Fruit fly (Drosophila melanogaster) whole organism, embryonic: ENCODE results near the gene rho-4.

ENCODE experiments used
- Atf-2 ChIP-seq: fragments of 200-800 bp; sonication (Bioruptor generic); optimal IDR thresholded peaks from 2 replicates; lab custom pipeline; 2016; ENCODE audit warnings: missing biosample characterization, missing genetic modification characterization
- CG10147 ChIP-seq: fragments of 200-800 bp; sonication (Bioruptor generic); optimal IDR thresholded peaks from 2 replicates; lab custom pipeline; 2019; ENCODE audit warnings: missing biosample characterization, mild to moderate bottlenecking, missing genetic modification characterization, moderate library complexity
- CG10267 ChIP-seq: fragments of 200-800 bp; sonication (Bioruptor generic); optimal IDR thresholded peaks from 2 replicates; lab custom pipeline; 2018; ENCODE audit warnings: missing biosample characterization, mild to moderate bottlenecking, missing genetic modification characterization, moderate library complexity
- CG10979 ChIP-seq: fragments of 200-800 bp; sonication (Bioruptor generic); optimal IDR thresholded peaks from 2 replicates; lab custom pipeline; 2018; ENCODE audit warnings: missing biosample characterization, mild to moderate bottlenecking, missing genetic modification characterization, moderate library complexity
- CG12219 ChIP-seq: fragments of 200-800 bp; sonication (Bioruptor generic); optimal IDR thresholded peaks from 3 replicates; lab custom pipeline; 2018; ENCODE audit warnings: missing biosample characterization, mild to moderate bottlenecking, missing genetic modification characterization
- CG1603 ChIP-seq: fragments of 200-800 bp; sonication (Bioruptor generic); optimal IDR thresholded peaks from 2 replicates; lab custom pipeline; 2019; ENCODE audit warnings: missing biosample characterization, mild to moderate bottlenecking, missing genetic modification characterization, moderate library complexity
- CG1647 ChIP-seq: fragments of 200-800 bp; sonication (Bioruptor generic); optimal IDR thresholded peaks from 3 replicates; lab custom pipeline; 2016; ENCODE audit warnings: missing biosample characterization, missing genetic modification characterization
- CG17186 ChIP-seq: fragments of 200-800 bp; sonication (Bioruptor generic); optimal IDR thresholded peaks from 3 replicates; lab custom pipeline; 2017; ENCODE audit warnings: missing biosample characterization, missing genetic modification reagents, missing genetic modification characterization
- CG2120 ChIP-seq: fragments of 200-800 bp; sonication (Bioruptor generic); optimal IDR thresholded peaks from 3 replicates; lab custom pipeline; 2016; ENCODE audit warnings: missing biosample characterization, missing genetic modification characterization
- CG30403 ChIP-seq: fragments of 200-800 bp; sonication (Bioruptor generic); optimal IDR thresholded peaks from 3 replicates; lab custom pipeline; 2016; ENCODE audit warnings: missing biosample characterization, missing genetic modification characterization
- CG32767 ChIP-seq: fragments of 200-800 bp; sonication (Bioruptor generic); IDR thresholded peaks from 2 replicates; pipeline ENCODE4 v1.3.6; 2022; ENCODE audit warnings: missing biosample characterization, missing genetic modification characterization
- CG32772 ChIP-seq: fragments of 200-800 bp; sonication (Bioruptor generic); IDR thresholded peaks from 2 replicates; pipeline ENCODE4 v1.3.6; 2022; ENCODE audit warnings: missing biosample characterization, missing genetic modification characterization
- CG3847 ChIP-seq: fragments of 200-800 bp; sonication (Bioruptor generic); IDR thresholded peaks from 2 replicates; pipeline ENCODE4 v1.3.6; 2022; ENCODE audit warnings: missing biosample characterization, missing genetic modification characterization
- CG42726 ChIP-seq: fragments of 200-800 bp; sonication (Bioruptor generic); IDR thresholded peaks from 2 replicates; pipeline ENCODE4 v1.3.6; 2022; ENCODE audit warnings: missing biosample characterization, missing genetic modification characterization; ENCODE audit not compliant: partially characterized antibody
- CG8290 ChIP-seq, 3 experiments: fragments of 200-800 bp; sonication (Bioruptor generic); optimal IDR thresholded peaks; 2 replicates each; lab custom pipeline; 2016 to 2019; ENCODE audit warnings: missing biosample characterization in 3 of 3, missing genetic modification characterization in 3 of 3, mild to moderate bottlenecking in 2 of 3, moderate library complexity in 1 of 3
- CG9876 ChIP-seq: fragments of 200-800 bp; sonication (Bioruptor generic); optimal IDR thresholded peaks from 2 replicates; lab custom pipeline; 2016; ENCODE audit warnings: missing biosample characterization, missing genetic modification characterization
- Dek ChIP-seq: fragments of 200-800 bp; sonication (Bioruptor generic); optimal IDR thresholded peaks from 3 replicates; lab custom pipeline; 2019; ENCODE audit warnings: missing biosample characterization, mild to moderate bottlenecking, missing genetic modification characterization, moderate library complexity
- Hmr ChIP-seq: fragments of 200-800 bp; sonication (Bioruptor generic); optimal IDR thresholded peaks from 3 replicates; lab custom pipeline; 2017; ENCODE audit warnings: mild to moderate bottlenecking, missing biosample characterization, missing genetic modification reagents, missing genetic modification characterization
- MBD-R2 ChIP-seq: fragments of 200-800 bp; sonication (Bioruptor generic); IDR thresholded peaks from 2 replicates; pipeline ENCODE4 v1.3.6; 2022; ENCODE audit warnings: missing biosample characterization, missing genetic modification characterization
- MESR4 ChIP-seq: fragments of 200-800 bp; sonication (Bioruptor generic); optimal IDR thresholded peaks from 2 replicates; lab custom pipeline; 2018; ENCODE audit warnings: missing biosample characterization, mild to moderate bottlenecking, missing genetic modification characterization, moderate library complexity
- Med ChIP-seq: fragments of 200-800 bp; sonication (Bioruptor generic); peaks from one replicate; lab custom pipeline; 2016; ENCODE audit warnings: missing biosample characterization, missing genetic modification characterization, mild to moderate bottlenecking, inconsistent platforms, moderate library complexity
- NC2α ChIP-seq: fragments of 200-800 bp; sonication (Bioruptor generic); optimal IDR thresholded peaks from 2 replicates; lab custom pipeline; 2016; ENCODE audit warnings: missing biosample characterization, missing genetic modification characterization
- Nf-YC ChIP-seq: fragments of 200-800 bp; optimal IDR thresholded peaks from 3 replicates; lab custom pipeline; 2019; ENCODE audit warnings: missing biosample characterization, mild to moderate bottlenecking, missing genetic modification characterization, moderate library complexity
- Pdp1 ChIP-seq, 2 experiments: fragments of 200-800 bp; sonication (Bioruptor generic); optimal IDR thresholded peaks; 3 replicates each; lab custom pipeline; 2016; ENCODE audit warnings: missing biosample characterization in 2 of 2, missing genetic modification characterization in 2 of 2, mild to moderate bottlenecking in 1 of 2, moderate library complexity in 1 of 2
- Rfx ChIP-seq: fragments of 200-800 bp; sonication (Bioruptor generic); IDR thresholded peaks from 2 replicates; pipeline ENCODE4 v1.3.6; 2022; ENCODE audit warnings: missing biosample characterization, missing genetic modification characterization
- Side ChIP-seq: fragments of 200-800 bp; sonication (Bioruptor generic); optimal IDR thresholded peaks from 2 replicates; lab custom pipeline; 2016; ENCODE audit warnings: missing biosample characterization, missing genetic modification characterization
- Spps ChIP-seq: fragments of 200-800 bp; sonication (Bioruptor generic); optimal IDR thresholded peaks from 2 replicates; lab custom pipeline; 2018; ENCODE audit warnings: missing biosample characterization, mild to moderate bottlenecking, missing genetic modification characterization
- Sry-β ChIP-seq: fragments of 200-800 bp; sonication (Bioruptor generic); optimal IDR thresholded peaks from 2 replicates; lab custom pipeline; 2018; ENCODE audit warnings: missing biosample characterization, mild to moderate bottlenecking, missing genetic modification characterization, moderate library complexity
- crp ChIP-seq, 2 experiments: fragments of 200-800 bp; sonication (Bioruptor generic); optimal IDR thresholded peaks; 2 replicates in 1 of 2; 3 replicates in 1 of 2; lab custom pipeline; 2017; ENCODE audit warnings: missing biosample characterization in 2 of 2, missing genetic modification characterization in 2 of 2, mild to moderate bottlenecking in 1 of 2, moderate library complexity in 1 of 2
- dimm ChIP-seq: fragments of 200-800 bp; sonication (Bioruptor generic); IDR thresholded peaks from 2 replicates; pipeline ENCODE4 v1.3.6; 2022; ENCODE audit warnings: missing biosample characterization, missing genetic modification characterization
- dmrt11E ChIP-seq: fragments of 200-800 bp; sonication (Bioruptor generic); optimal IDR thresholded peaks from 3 replicates; lab custom pipeline; 2018; ENCODE audit warnings: missing biosample characterization, mild to moderate bottlenecking, missing genetic modification characterization, moderate library complexity
- dysf ChIP-seq: fragments of 200-800 bp; sonication (Bioruptor generic); IDR thresholded peaks from 3 replicates; pipeline ENCODE4 v1.3.6; 2022; ENCODE audit warnings: missing biosample characterization, missing genetic modification characterization
- gfzf ChIP-seq: fragments of 200-800 bp; sonication (Bioruptor generic); optimal IDR thresholded peaks from 2 replicates; lab custom pipeline; 2016; ENCODE audit warnings: missing biosample characterization, mild to moderate bottlenecking, missing genetic modification characterization, moderate library complexity
- grn ChIP-seq: fragments of 200-800 bp; sonication (Bioruptor generic); optimal IDR thresholded peaks from 3 replicates; lab custom pipeline; 2017; ENCODE audit warnings: missing biosample characterization, missing genetic modification characterization
- kah ChIP-seq: fragments of 200-800 bp; sonication (Bioruptor generic); optimal IDR thresholded peaks from 2 replicates; lab custom pipeline; 2018; ENCODE audit warnings: missing biosample characterization, mild to moderate bottlenecking, missing genetic modification characterization
- lilli ChIP-seq: fragments of 200-800 bp; sonication (Bioruptor generic); optimal IDR thresholded peaks from 3 replicates; lab custom pipeline; 2016; ENCODE audit warnings: missing biosample characterization, missing genetic modification characterization
- luna ChIP-seq: fragments of 200-800 bp; sonication (Bioruptor generic); optimal IDR thresholded peaks from 2 replicates; lab custom pipeline; 2016; ENCODE audit warnings: missing biosample characterization, missing genetic modification characterization
- mam ChIP-seq: fragments of 200-800 bp; sonication (Bioruptor generic); optimal IDR thresholded peaks from 3 replicates; lab custom pipeline; 2016; ENCODE audit warnings: missing biosample characterization, missing genetic modification characterization
- onecut ChIP-seq: fragments of 200-800 bp; sonication (Bioruptor generic); IDR thresholded peaks from 2 replicates; pipeline ENCODE4 v1.3.6; 2022; ENCODE audit warnings: missing biosample characterization, missing genetic modification characterization
- peb ChIP-seq: fragments of 200-800 bp; sonication (Bioruptor generic); IDR thresholded peaks from 2 replicates; pipeline ENCODE4 v1.3.6; 2022; ENCODE audit warnings: missing biosample characterization, missing genetic modification characterization
- prd ChIP-seq, 3 experiments: fragments of >200 bp in 2 of 3; fragments of 200-800 bp in 1 of 3; sonication (Bioruptor generic) in 1 of 3; optimal IDR thresholded peaks in 2 of 3; IDR thresholded peaks in 1 of 3; 2 replicates in 2 of 3; 3 replicates in 1 of 3; pipeline versions ENCODE4 v1.3.6 to Lab custom; 2017 to 2022; ENCODE audit warnings: missing biosample characterization in 1 of 3, missing genetic modification characterization in 1 of 3
- psq ChIP-seq: fragments of 200-800 bp; sonication (Bioruptor generic); optimal IDR thresholded peaks from 2 replicates; lab custom pipeline; 2017; ENCODE audit warnings: missing biosample characterization, missing genetic modification characterization
- pzg ChIP-seq: fragments of 200-800 bp; sonication (Bioruptor generic); optimal IDR thresholded peaks from 3 replicates; lab custom pipeline; 2018; ENCODE audit warnings: missing biosample characterization, mild to moderate bottlenecking, missing genetic modification characterization, moderate library complexity
- row ChIP-seq: fragments of 200-800 bp; sonication (Bioruptor generic); IDR thresholded peaks from 3 replicates; pipeline ENCODE4 v1.3.6; 2022; ENCODE audit warnings: missing biosample characterization, missing genetic modification characterization
- schlank ChIP-seq: fragments of 200-800 bp; sonication (Bioruptor generic); optimal IDR thresholded peaks from 2 replicates; lab custom pipeline; 2018; ENCODE audit warnings: missing biosample characterization, mild to moderate bottlenecking, missing genetic modification characterization
- sens ChIP-seq: fragments of 200-800 bp; sonication (Bioruptor generic); peaks from one replicate; lab custom pipeline; 2016; ENCODE audit warnings: missing biosample characterization, missing genetic modification characterization
- slbo ChIP-seq: fragments of 200-800 bp; sonication (Bioruptor generic); IDR thresholded peaks from 2 replicates; pipeline ENCODE4 v1.3.6; 2022; ENCODE audit warnings: missing biosample characterization, missing genetic modification characterization
- sob ChIP-seq: fragments of 200-800 bp; sonication (Bioruptor generic); IDR thresholded peaks from 2 replicates; pipeline ENCODE4 v1.3.6; 2022; ENCODE audit warnings: missing biosample characterization, missing genetic modification characterization

The rho-4 gene

dm6 chrX:11573529-11573928 is 26.1 kb upstream of the rho-4 start, which contains the start of gene CG11696:
Gene CG11696, plus strand, starts transcription at chrX:11573731.
- peak; percentile 57 for TF ChIP-seq MESR4 (GFP tag; lab: Kevin White, UChicago)
- TF ChIP-seq onecut (GFP tag; lab: Robert Waterston, UW), result no peak
- peak; percentile 31; the same call in 1 of the 2 replicates for TF ChIP-seq Rfx
- TF ChIP-seq prd (optimal IDR thresholded peaks at IDR 0.05; lab: Kevin White, UChicago), result no peak
- peak; percentile 9; the same call in 1 of the 3 replicates for TF ChIP-seq prd (GFP tag; IDR thresholded peaks at IDR 0.05; lab: Robert Waterston, UW)
- TF ChIP-seq gfzf (GFP tag; lab: Kevin White, UChicago), result peak; percentile 22
- TF ChIP-seq row (GFP tag; lab: Robert Waterston, UW), result peak; percentile 57
- peak; percentile 83 for TF ChIP-seq Sry-β (GFP tag; lab: Kevin White, UChicago)
- no peak for TF ChIP-seq luna (GFP tag; lab: Kevin White, UChicago)
- TF ChIP-seq Med, result peak; percentile 52
- TF ChIP-seq crp (GFP tag; optimal IDR thresholded peaks at IDR 0.05; lab: Kevin White, UChicago), result peak in 1 of 2 experiments; percentile 61
- peak in 1 of 2 experiments; percentile 57 for TF ChIP-seq Pdp1 (GFP tag; optimal IDR thresholded peaks at IDR 0.05; lab: Kevin White, UChicago)
- no peak for TF ChIP-seq CG8290 (GFP tag; optimal IDR thresholded peaks at IDR 0.05; lab: Kevin White, UChicago)
- peak in 1 of 2 experiments; percentile 25 for TF ChIP-seq CG8290 (tag; optimal IDR thresholded peaks at IDR 0.05; lab: Kevin White, UChicago)
- peak; percentile 21 for TF ChIP-seq pzg
- TF ChIP-seq slbo (GFP tag; lab: Robert Waterston, UW), result peak; percentile 60
- no peak for TF ChIP-seq kah (GFP tag; lab: Kevin White, UChicago)
- peak; percentile 3 for TF ChIP-seq lilli (GFP tag; lab: Kevin White, UChicago)
- TF ChIP-seq CG10267 (tag; lab: Kevin White, UChicago), result peak; percentile 24
- peak; percentile 16 for TF ChIP-seq CG1603 (tag; lab: Kevin White, UChicago)
- no peak for TF ChIP-seq sens (GFP tag; lab: Kevin White, UChicago)
- peak; percentile 4 for TF ChIP-seq Nf-YC (tag; lab: Kevin White, UChicago)
- TF ChIP-seq CG2120, result peak; percentile 10
- peak; percentile 26; the same call in 1 of the 2 replicates for TF ChIP-seq CG3847 (GFP tag; lab: Robert Waterston, UW)
- no peak for TF ChIP-seq Side (GFP tag; lab: Kevin White, UChicago)
- peak; percentile 73; the same call in 1 of the 2 replicates for TF ChIP-seq MBD-R2 (GFP tag; lab: Robert Waterston, UW)

dm6 chrX:11576540-11576939 is 23.1 kb upstream of the rho-4 start, which contains the start of gene CG11695:
Gene CG11695, plus strand, starts transcription at chrX:11576883.
- TF ChIP-seq peb (GFP tag; lab: Robert Waterston, UW) (peak; percentile 45; the same call in 1 of the 2 replicates), luna (GFP tag; lab: Kevin White, UChicago) (no peak), dimm (GFP tag; lab: Robert Waterston, UW) (no peak), Atf-2 (GFP tag; lab: Kevin White, UChicago) (peak; percentile 19), Hmr (peak; percentile 62), CG32772 (GFP tag; lab: Robert Waterston, UW) (no peak), CG9876 (GFP tag; lab: Kevin White, UChicago) (peak; percentile 0), Spps (tag; lab: Kevin White, UChicago) (no peak), dysf (peak; percentile 76), sob (GFP tag; lab: Robert Waterston, UW) (peak; percentile 71), NC2α (GFP tag; lab: Kevin White, UChicago) (no peak), schlank (tag; lab: Kevin White, UChicago) (peak; percentile 36), mam (peak; percentile 61), CG17186 (peak; percentile 22), prd (optimal IDR thresholded peaks at IDR 0.05; lab: Kevin White, UChicago) (no peak), prd (GFP tag; IDR thresholded peaks at IDR 0.05; lab: Robert Waterston, UW) (peak; percentile 77), Dek (tag; lab: Kevin White, UChicago) (peak; percentile 64), dmrt11E (tag; lab: Kevin White, UChicago) (peak; percentile 63), CG42726 (no peak), CG32767 (GFP tag; lab: Robert Waterston, UW) (peak; percentile 19; the same call in 1 of the 2 replicates), CG30403 (GFP tag; lab: Kevin White, UChicago) (peak; percentile 73), psq (GFP tag; lab: Kevin White, UChicago) (no peak), CG10147 (GFP tag; lab: Kevin White, UChicago) (peak; percentile 71), grn (GFP tag; lab: Kevin White, UChicago) (no peak), CG10979 (tag; lab: Kevin White, UChicago) (peak; percentile 58), CG12219 (no peak), CG1647 (peak; percentile 17), lilli (GFP tag; lab: Kevin White, UChicago) (peak; percentile 81)
